Fruit fly (Drosophila melanogaster) whole organism, embryonic: ENCODE measurements around the gene spn-B.
A peak's percentile ranks its signal among the peaks of the same experiment; 100 is the strongest.

Experiments used
- Asciz ChIP-seq: fragments of 200-800 bp; sonication (Bioruptor generic); optimal IDR thresholded peaks from 2 replicates; lab custom pipeline; 2017; ENCODE audit warnings: missing biosample characterization, mild to moderate bottlenecking, missing genetic modification characterization, missing genetic modification reagents
- Atf-2 ChIP-seq: fragments of 200-800 bp; sonication (Bioruptor generic); optimal IDR thresholded peaks from 2 replicates; lab custom pipeline; 2016; ENCODE audit warnings: missing biosample characterization, missing genetic modification characterization
- Awh ChIP-seq: fragments of 200-800 bp; sonication (Bioruptor generic); IDR thresholded peaks from 2 replicates; pipeline ENCODE4, ENCODE4 v1.3.6; 2022; ENCODE audit warnings: missing biosample characterization, missing genetic modification characterization
- B-H1 ChIP-seq: fragments of 200-800 bp; sonication (Bioruptor generic); IDR thresholded peaks from 3 replicates; pipeline ENCODE4 v1.3.6; 2022; ENCODE audit warnings: missing biosample characterization, missing genetic modification characterization
- CG12659 ChIP-seq: fragments of 200-800 bp; sonication (Bioruptor generic); optimal IDR thresholded peaks from 3 replicates; lab custom pipeline; 2017; ENCODE audit warnings: mild to moderate bottlenecking, missing biosample characterization, missing genetic modification reagents, missing genetic modification characterization
- CG13624 ChIP-seq: fragments of 200-800 bp; sonication (Bioruptor generic); optimal IDR thresholded peaks from 2 replicates; lab custom pipeline; 2016; ENCODE audit warnings: missing biosample characterization, missing genetic modification characterization
- CG15011 ChIP-seq: fragments of 200-800 bp; sonication (Bioruptor generic); optimal IDR thresholded peaks from 3 replicates; lab custom pipeline; 2018; ENCODE audit warnings: missing biosample characterization, mild to moderate bottlenecking, missing genetic modification characterization
- CG15269 ChIP-seq: fragments of 200-800 bp; sonication (Bioruptor generic); optimal IDR thresholded peaks from 2 replicates; lab custom pipeline; 2018; ENCODE audit warnings: missing biosample characterization, mild to moderate bottlenecking, missing genetic modification characterization, moderate library complexity
- CG1792 ChIP-seq: fragments of 200-800 bp; sonication (Bioruptor generic); optimal IDR thresholded peaks from 2 replicates; lab custom pipeline; 2016; ENCODE audit warnings: missing biosample characterization, missing genetic modification characterization
- CG2712 ChIP-seq: fragments of 200-800 bp; optimal IDR thresholded peaks from 3 replicates; lab custom pipeline; 2019; ENCODE audit warnings: missing biosample characterization, mild to moderate bottlenecking, missing genetic modification characterization, moderate library complexity
- CG33557 ChIP-seq: fragments of 200-800 bp; sonication (Bioruptor generic); optimal IDR thresholded peaks from 2 replicates; lab custom pipeline; 2019; ENCODE audit warnings: missing biosample characterization, mild to moderate bottlenecking, missing genetic modification characterization, moderate library complexity
- CG34422 ChIP-seq: fragments of 200-800 bp; sonication (Bioruptor generic); IDR thresholded peaks from 3 replicates; pipeline ENCODE4 v1.3.6; 2022; ENCODE audit warnings: missing biosample characterization, missing genetic modification characterization
- CG4707 ChIP-seq: fragments of 200-800 bp; sonication (Bioruptor generic); optimal IDR thresholded peaks from 2 replicates; lab custom pipeline; 2018; ENCODE audit warnings: missing biosample characterization, mild to moderate bottlenecking, missing genetic modification characterization, moderate library complexity
- CG5245 ChIP-seq: fragments of 200-800 bp; sonication (Bioruptor generic); optimal IDR thresholded peaks from 3 replicates; lab custom pipeline; 2016; ENCODE audit warnings: missing biosample characterization, missing genetic modification characterization
- CG6254 ChIP-seq: fragments of 200-800 bp; sonication (Bioruptor generic); optimal IDR thresholded peaks from 3 replicates; lab custom pipeline; 2017; ENCODE audit warnings: mild to moderate bottlenecking, missing biosample characterization, missing genetic modification reagents, missing genetic modification characterization
- CG6689 ChIP-seq: fragments of 200-800 bp; sonication (Bioruptor generic); IDR thresholded peaks from 2 replicates; pipeline ENCODE4 v1.3.6; 2022; ENCODE audit warnings: missing biosample characterization, missing genetic modification characterization
- CG8359 ChIP-seq: fragments of 200-800 bp; sonication (Bioruptor generic); optimal IDR thresholded peaks from 2 replicates; lab custom pipeline; 2017; ENCODE audit warnings: missing biosample characterization, mild to moderate bottlenecking, missing genetic modification characterization, borderline replicate concordance
- CG9609 ChIP-seq: fragments of 200-800 bp; sonication (Bioruptor generic); optimal IDR thresholded peaks from 3 replicates; lab custom pipeline; 2016; ENCODE audit warnings: missing biosample characterization, missing genetic modification characterization
- CG9876 ChIP-seq: fragments of 200-800 bp; sonication (Bioruptor generic); optimal IDR thresholded peaks from 2 replicates; lab custom pipeline; 2016; ENCODE audit warnings: missing biosample characterization, missing genetic modification characterization
- CG9932 ChIP-seq: fragments of 200-800 bp; sonication (Bioruptor generic); IDR thresholded peaks from 2 replicates; pipeline ENCODE4 v1.3.6; 2022; ENCODE audit warnings: missing biosample characterization, missing genetic modification characterization
- CTCF ChIP-seq: fragments of 200-800 bp; sonication (Bioruptor generic); optimal IDR thresholded peaks from 2 replicates; lab custom pipeline; 2017; ENCODE audit warnings: missing biosample characterization, mild to moderate bottlenecking, missing genetic modification characterization, moderate library complexity
- Dp ChIP-seq: fragments of 200-800 bp; sonication (Bioruptor generic); optimal IDR thresholded peaks from 2 replicates; lab custom pipeline; 2018; ENCODE audit warnings: missing biosample characterization, mild to moderate bottlenecking, missing genetic modification characterization, moderate library complexity
- Hmx ChIP-seq: fragments of 200-800 bp; sonication (Bioruptor generic); optimal IDR thresholded peaks from 2 replicates; lab custom pipeline; 2016; ENCODE audit warnings: missing biosample characterization, missing genetic modification characterization
- Lim3 ChIP-seq: fragments of 200-800 bp; sonication (Bioruptor generic); IDR thresholded peaks from 2 replicates; pipeline ENCODE4 v1.3.6; 2022; ENCODE audit warnings: missing biosample characterization, missing genetic modification characterization
- NC2β ChIP-seq: fragments of 200-800 bp; sonication (Bioruptor generic); optimal IDR thresholded peaks from 2 replicates; lab custom pipeline; 2016; ENCODE audit warnings: missing biosample characterization, missing genetic modification characterization
- NfI ChIP-seq: fragments of 200-800 bp; sonication (Bioruptor generic); optimal IDR thresholded peaks from 3 replicates; lab custom pipeline; 2018; ENCODE audit warnings: missing biosample characterization, mild to moderate bottlenecking, missing genetic modification characterization, moderate library complexity
- Oaz ChIP-seq: fragments of 200-800 bp; sonication (Bioruptor generic); IDR thresholded peaks from 2 replicates; pipeline ENCODE4 v1.3.6; 2022; ENCODE audit warnings: missing biosample characterization, missing genetic modification characterization
- Six4 ChIP-seq: fragments of 200-800 bp; sonication (Bioruptor generic); optimal IDR thresholded peaks from 2 replicates; lab custom pipeline; 2016; ENCODE audit warnings: missing biosample characterization, missing genetic modification characterization
- Sry-β ChIP-seq: fragments of 200-800 bp; sonication (Bioruptor generic); optimal IDR thresholded peaks from 2 replicates; lab custom pipeline; 2018; ENCODE audit warnings: missing biosample characterization, mild to moderate bottlenecking, missing genetic modification characterization, moderate library complexity
- Stat92E ChIP-seq, 3 experiments: fragments of >200 bp in 2 of 3; fragments of 200-800 bp in 1 of 3; sonication (Bioruptor generic) in 1 of 3; optimal IDR thresholded peaks; 2 replicates each; lab custom pipeline; 2017 to 2019; ENCODE audit warnings: missing biosample characterization in 3 of 3, missing genetic modification characterization in 3 of 3, mild to moderate bottlenecking in 1 of 3, moderate library complexity in 1 of 3
- Tbp ChIP-seq: fragments of >200 bp; optimal IDR thresholded peaks from 2 replicates; lab custom pipeline; 2018; ENCODE audit warnings: missing biosample characterization, missing genetic modification characterization
- ara ChIP-seq: fragments of 200-800 bp; sonication (Bioruptor generic); IDR thresholded peaks from 2 replicates; pipeline ENCODE4 v1.3.6; 2022; ENCODE audit warnings: missing biosample characterization, missing genetic modification characterization
- br ChIP-seq: fragments of >200 bp; optimal IDR thresholded peaks from 2 replicates; lab custom pipeline; 2017
- btn ChIP-seq: fragments of 200-800 bp; sonication (Bioruptor generic); optimal IDR thresholded peaks from 2 replicates; lab custom pipeline; 2016; ENCODE audit warnings: missing biosample characterization, missing genetic modification characterization
- chinmo ChIP-seq: fragments of 200-800 bp; sonication (Bioruptor generic); IDR thresholded peaks from 4 replicates; pipeline ENCODE4 v1.3.6; 2022; ENCODE audit warnings: missing biosample characterization, missing genetic modification characterization; ENCODE audit not compliant: partially characterized antibody
- da ChIP-seq: fragments of 200-800 bp; sonication (Bioruptor generic); optimal IDR thresholded peaks from 2 replicates; lab custom pipeline; 2016; ENCODE audit warnings: missing biosample characterization, missing genetic modification characterization
- dan ChIP-seq: fragments of 200-800 bp; sonication (Bioruptor generic); IDR thresholded peaks from 2 replicates; pipeline ENCODE4 v1.3.6; 2022; ENCODE audit warnings: missing biosample characterization, missing genetic modification characterization
- fd64A ChIP-seq: fragments of 200-800 bp; sonication (Bioruptor generic); optimal IDR thresholded peaks from 3 replicates; lab custom pipeline; 2018; ENCODE audit warnings: missing biosample characterization, mild to moderate bottlenecking, missing genetic modification characterization
- fru ChIP-seq: fragments of >200 bp; optimal IDR thresholded peaks from 2 replicates; lab custom pipeline; 2017
- grau ChIP-seq: fragments of 200-800 bp; optimal IDR thresholded peaks from 3 replicates; lab custom pipeline; 2019; ENCODE audit warnings: missing biosample characterization, mild to moderate bottlenecking, missing genetic modification characterization, moderate library complexity
- hb ChIP-seq: fragments of 200-800 bp; sonication (Bioruptor generic); IDR thresholded peaks from 3 replicates; pipeline ENCODE4 v1.3.6; 2022; ENCODE audit warnings: missing biosample characterization, missing genetic modification characterization; ENCODE audit not compliant: partially characterized antibody
- hkb ChIP-seq, 2 experiments: fragments of 200-800 bp in 1 of 2; fragments of >200 bp in 1 of 2; sonication (Bioruptor generic) in 1 of 2; IDR thresholded peaks in 1 of 2; optimal IDR thresholded peaks in 1 of 2; 2 replicates each; pipeline versions ENCODE4 v1.3.6 to Lab custom; 2017 to 2022; ENCODE audit warnings: missing biosample characterization in 1 of 2, missing genetic modification characterization in 1 of 2
- lab ChIP-seq: fragments of 200-800 bp; sonication (Bioruptor generic); optimal IDR thresholded peaks from 3 replicates; lab custom pipeline; 2017; ENCODE audit warnings: missing biosample characterization, missing genetic modification characterization, mild to moderate bottlenecking, moderate library complexity, missing genetic modification reagents
- nom ChIP-seq: fragments of 200-800 bp; sonication (Bioruptor generic); optimal IDR thresholded peaks from 2 replicates; lab custom pipeline; 2017; ENCODE audit warnings: missing biosample characterization, missing genetic modification characterization, mild to moderate bottlenecking, moderate library complexity, missing genetic modification reagents
- pfk ChIP-seq: fragments of 200-800 bp; sonication (Bioruptor generic); optimal IDR thresholded peaks from 2 replicates; lab custom pipeline; 2018; ENCODE audit warnings: missing biosample characterization, mild to moderate bottlenecking, missing genetic modification characterization, moderate library complexity
- prd ChIP-seq, 3 experiments: fragments of >200 bp in 2 of 3; fragments of 200-800 bp in 1 of 3; sonication (Bioruptor generic) in 1 of 3; optimal IDR thresholded peaks in 2 of 3; IDR thresholded peaks in 1 of 3; 2 replicates in 2 of 3; 3 replicates in 1 of 3; pipeline versions ENCODE4 v1.3.6 to Lab custom; 2017 to 2022; ENCODE audit warnings: missing biosample characterization in 1 of 3, missing genetic modification characterization in 1 of 3
- ranshi ChIP-seq: fragments of 200-800 bp; sonication (Bioruptor generic); IDR thresholded peaks from 2 replicates; pipeline ENCODE4 v1.3.6; 2022; ENCODE audit warnings: missing biosample characterization, missing genetic modification characterization
- schlank ChIP-seq: fragments of 200-800 bp; sonication (Bioruptor generic); optimal IDR thresholded peaks from 2 replicates; lab custom pipeline; 2018; ENCODE audit warnings: missing biosample characterization, mild to moderate bottlenecking, missing genetic modification characterization
- ssp ChIP-seq: fragments of 200-800 bp; sonication (Bioruptor generic); IDR thresholded peaks from 2 replicates; pipeline ENCODE4 v1.3.6; 2022; ENCODE audit warnings: missing biosample characterization, missing genetic modification characterization
- tgo ChIP-seq: fragments of 200-800 bp; sonication (Bioruptor generic); IDR thresholded peaks from 3 replicates; pipeline ENCODE4 v1.3.6; 2022; ENCODE audit warnings: missing biosample characterization, missing genetic modification characterization
- vnd ChIP-seq: fragments of 200-800 bp; sonication (Bioruptor generic); IDR thresholded peaks from 3 replicates; pipeline ENCODE4 v1.3.6; 2022; ENCODE audit warnings: missing biosample characterization, missing genetic modification characterization; ENCODE audit not compliant: partially characterized antibody

The spn-B gene

DNA sequence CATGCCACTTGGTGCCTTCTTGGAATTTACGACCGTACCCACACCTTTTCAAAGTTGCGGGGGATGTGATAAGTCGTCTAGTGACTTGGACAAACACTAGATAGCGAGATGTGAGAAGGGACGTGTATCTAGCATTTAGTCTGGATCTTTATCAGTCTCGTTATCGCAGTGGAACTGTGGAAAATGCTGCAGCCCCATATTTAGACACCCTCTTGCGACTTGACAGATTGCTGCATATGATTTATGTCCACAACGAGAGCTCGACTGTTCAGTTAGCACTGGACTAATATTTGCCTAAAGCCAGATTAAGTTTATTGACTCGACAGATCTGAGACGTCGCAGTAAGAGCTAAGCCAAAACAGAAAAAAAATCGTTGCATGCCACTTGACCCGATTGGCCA, 28.0 kb upstream of the spn-B start (continued):
- TF ChIP-seq Asciz = peak; percentile 77
- TF ChIP-seq Hmx (GFP tag; lab: Kevin White, UChicago) = no peak
- peak; percentile 82 for TF ChIP-seq fd64A (GFP tag; lab: Kevin White, UChicago)
- TF ChIP-seq btn (GFP tag; lab: Kevin White, UChicago) = no peak
- TF ChIP-seq da (GFP tag; lab: Kevin White, UChicago) = no peak
- peak in 1 of 3 experiments; percentile 15 for TF ChIP-seq Stat92E (GFP tag; optimal IDR thresholded peaks at IDR 0.05; lab: Kevin White, UChicago)
- peak; percentile 31 for TF ChIP-seq CG2712 (tag; lab: Kevin White, UChicago)
- TF ChIP-seq Awh (GFP tag; lab: Robert Waterston, UW) = no peak
- TF ChIP-seq CG13624 = no peak
- TF ChIP-seq Oaz (GFP tag; lab: Robert Waterston, UW) = no peak
- TF ChIP-seq Atf-2 (GFP tag; lab: Kevin White, UChicago) = no peak
- no peak for TF ChIP-seq CG9876 (GFP tag; lab: Kevin White, UChicago)
- TF ChIP-seq CG5245 (GFP tag; lab: Kevin White, UChicago) = no peak
- TF ChIP-seq CG1792 (GFP tag; lab: Kevin White, UChicago) = no peak
- no peak for TF ChIP-seq B-H1
- peak; percentile 3 for TF ChIP-seq Sry-β (GFP tag; lab: Kevin White, UChicago)
- TF ChIP-seq CG12659 (GFP tag; lab: Kevin White, UChicago) = no peak
- no peak for TF ChIP-seq hkb (optimal IDR thresholded peaks at IDR 0.05; lab: Kevin White, UChicago)
- TF ChIP-seq hkb (GFP tag; IDR thresholded peaks at IDR 0.05; lab: Robert Waterston, UW) = no peak; the same call in none of the 2 replicates
- no peak for TF ChIP-seq hb (GFP tag; lab: Robert Waterston, UW)
- TF ChIP-seq CG4707 (GFP tag; lab: Kevin White, UChicago) = peak; percentile 37
- no peak for TF ChIP-seq CG9932 (GFP tag; lab: Robert Waterston, UW)
- no peak for TF ChIP-seq chinmo (GFP tag; lab: Robert Waterston, UW)
- TF ChIP-seq br = no peak
- no peak for TF ChIP-seq grau (tag; lab: Kevin White, UChicago)
- peak; percentile 67 for TF ChIP-seq lab (GFP tag; lab: Kevin White, UChicago)
- TF ChIP-seq CG34422 = no peak
- TF ChIP-seq vnd (GFP tag; lab: Robert Waterston, UW) = no peak
- no peak for TF ChIP-seq Six4 (GFP tag; lab: Kevin White, UChicago)
- TF ChIP-seq tgo (GFP tag; lab: Robert Waterston, UW) = no peak
- no peak for TF ChIP-seq NfI (GFP tag; lab: Kevin White, UChicago)
- no peak for TF ChIP-seq CG15269 (tag; lab: Kevin White, UChicago)
- peak; percentile 30 for TF ChIP-seq NC2β (GFP tag; lab: Kevin White, UChicago)
- TF ChIP-seq CG8359 (GFP tag; lab: Kevin White, UChicago) = peak; percentile 23
- TF ChIP-seq CG9609 (GFP tag; lab: Kevin White, UChicago) = no peak
- TF ChIP-seq prd (optimal IDR thresholded peaks at IDR 0.05; lab: Kevin White, UChicago) = no peak
- no peak for TF ChIP-seq prd (GFP tag; IDR thresholded peaks at IDR 0.05; lab: Robert Waterston, UW)
- TF ChIP-seq Dp (GFP tag; lab: Kevin White, UChicago) = no peak
- no peak for TF ChIP-seq fru (lab: Kevin White, UChicago)
- TF ChIP-seq ssp (GFP tag; lab: Robert Waterston, UW) = no peak
- no peak for TF ChIP-seq nom (GFP tag; lab: Kevin White, UChicago)
- TF ChIP-seq Tbp (GFP tag; lab: Kevin White, UChicago) = no peak
- TF ChIP-seq CTCF = no peak
- no peak for TF ChIP-seq CG6689 (GFP tag; lab: Robert Waterston, UW)
- TF ChIP-seq CG6254 (GFP tag; lab: Kevin White, UChicago) = peak; percentile 43
- peak; percentile 7; the same call in 1 of the 2 replicates for TF ChIP-seq ranshi (GFP tag; lab: Robert Waterston, UW)
- TF ChIP-seq CG33557 (GFP tag; lab: Kevin White, UChicago) = peak; percentile 21
- TF ChIP-seq ara (GFP tag; lab: Robert Waterston, UW) = no peak
- no peak for TF ChIP-seq schlank (tag; lab: Kevin White, UChicago)
- peak; percentile 26 for TF ChIP-seq CG15011 (GFP tag; lab: Kevin White, UChicago)
- TF ChIP-seq pfk (GFP tag; lab: Kevin White, UChicago) = no peak
- TF ChIP-seq dan (GFP tag; lab: Robert Waterston, UW) = no peak
- TF ChIP-seq Lim3 (GFP tag; lab: Robert Waterston, UW) = no peak
